Fruit fly (Drosophila melanogaster) ovary, adult (tissue): ENCODE results near the gene Stim.
A peak's percentile ranks its signal among the peaks of the same experiment; 100 is the strongest.

ENCODE experiments used
- CG17801 ChIP-seq: fragments of 200-800 bp; optimal IDR thresholded peaks from 2 replicates; lab custom pipeline; 2019; ENCODE audit warnings: missing biosample characterization, mild to moderate bottlenecking, missing genetic modification characterization, moderate library complexity; ENCODE audit not compliant: partially characterized antibody

The Stim gene

dm6 chrX:15933504-15934225, 6.6 kb downstream of the Stim start, which contains the start of gene Ranbp16:
Gene Ranbp16, minus strand, starts transcription at chrX:15933867.
- no peak for TF ChIP-seq CG17801 (GFP tag; lab: Kevin White, UChicago)

dm6 chrX:15924805-15925204, 15.4 kb downstream of the Stim start, which contains the start of gene Lcch3:
Gene Lcch3, plus strand, starts transcription at chrX:15925105.
- no peak for TF ChIP-seq CG17801 (GFP tag; lab: Kevin White, UChicago)

- TF ChIP-seq CG17801 (GFP tag; lab: Kevin White, UChicago): no peak
Observed at dm6 chrX:15921655-15922054, 18.6 kb downstream of the Stim start, which contains the start of gene CG8916. Gene CG8916, plus strand, starts transcription at chrX:15921955.

dm6 chrX:15910570-15910969, 29.7 kb downstream of the Stim start, which contains the start of gene Lrp4:
Gene Lrp4, plus strand, starts transcription at chrX:15910870.
- no peak for TF ChIP-seq CG17801 (GFP tag; lab: Kevin White, UChicago)

dm6 chrX:15909564-15910284, 30.5 kb downstream of the Stim start, which contains the start of gene CycD:
Gene CycD, minus strand, starts transcription at chrX:15909676.
- no peak for TF ChIP-seq CG17801 (GFP tag; lab: Kevin White, UChicago)

- TF ChIP-seq CG17801 (GFP tag; lab: Kevin White, UChicago): no peak
Observed at dm6 chrX:15893732-15894264, 46.5 kb downstream of the Stim start.

- peak; percentile 32 for TF ChIP-seq CG17801 (GFP tag; lab: Kevin White, UChicago)
Observed at dm6 chrX:15891606-15892345, 48.5 kb downstream of the Stim start, which contains the start of gene shi. Gene shi, plus strand, starts transcription at chrX:15892116.

- TF ChIP-seq CG17801 (GFP tag; lab: Kevin White, UChicago): peak; percentile 8
Observed at dm6 chrX:15889780-15890608, 50.3 kb downstream of the Stim start, which contains the start of the genes MSBP and CG15916. Gene MSBP, minus strand, starts transcription at chrX:15890109. Gene CG15916, plus strand, starts transcription at chrX:15890589.

dm6 chrX:15888763-15889162, 51.5 kb downstream of the Stim start:
- no peak for TF ChIP-seq CG17801 (GFP tag; lab: Kevin White, UChicago)

dm6 chrX:15887247-15887616, 53.0 kb downstream of the Stim start, which contains the start of gene tay:
Gene tay, minus strand, starts transcription at chrX:15887311.
- TF ChIP-seq CG17801 (GFP tag; lab: Kevin White, UChicago): no peak

dm6 chrX:15886411-15887246, 53.6 kb downstream of the Stim start:
- TF ChIP-seq CG17801 (GFP tag; lab: Kevin White, UChicago): peak; percentile 98
